Worm (Caenorhabditis elegans) whole organism, early embryonic: ENCODE data around the gene W03G11.2.

Experiments
- F13C5.2 ChIP-seq: sonication (generic microtip); optimal IDR thresholded peaks from 2 replicates; lab custom pipeline; 2017; ENCODE audit warnings: mild to moderate bottlenecking, missing genetic modification characterization, inconsistent platforms, missing compliant biosample characterization
- aly-1 ChIP-seq: sonication (generic microtip); optimal IDR thresholded peaks from 2 replicates; lab custom pipeline; 2016; ENCODE audit warnings: missing genetic modification characterization, missing compliant biosample characterization
- ama-1 ChIP-seq: fragments of 150-350 bp; optimal IDR thresholded peaks from 2 replicates; lab custom pipeline; 2014
- ceh-13 ChIP-seq: fragments of 200-800 bp; sonication (Bioruptor generic); optimal IDR thresholded peaks from 2 replicates; lab custom pipeline; 2018; ENCODE audit warnings: mild to moderate bottlenecking, missing genetic modification characterization, missing compliant biosample characterization
- ceh-36 ChIP-seq: sonication (generic microtip); optimal IDR thresholded peaks from 2 replicates; lab custom pipeline; 2016; ENCODE audit warnings: missing genetic modification characterization, inconsistent platforms, missing compliant biosample characterization
- ets-7 ChIP-seq: sonication (generic microtip); optimal IDR thresholded peaks from 2 replicates; lab custom pipeline; 2016; ENCODE audit warnings: missing genotype, missing genetic modification characterization, missing compliant biosample characterization
- hmbx-1 ChIP-seq: sonication (generic microtip); optimal IDR thresholded peaks from 2 replicates; lab custom pipeline; 2016; ENCODE audit warnings: mild to moderate bottlenecking, missing genetic modification characterization, missing compliant biosample characterization
- hmg-4 ChIP-seq: fragments of 200-800 bp; sonication (Bioruptor generic); optimal IDR thresholded peaks from 2 replicates; lab custom pipeline; 2018; ENCODE audit warnings: mild to moderate bottlenecking, missing genetic modification characterization, missing compliant biosample characterization
- scrt-1 ChIP-seq: fragments of 200-800 bp; sonication (Bioruptor generic); IDR thresholded peaks from 2 replicates; pipeline ENCODE4 v1.3.6; 2022; ENCODE audit warnings: missing genetic modification characterization, missing compliant biosample characterization
- sea-1 ChIP-seq: fragments of 200-800 bp; sonication (Bioruptor generic); conservative IDR thresholded peaks from 2 replicates; pipeline ENCODE4 v1.3.6; 2022; ENCODE audit warnings: missing genetic modification characterization, missing compliant biosample characterization
- tbx-11 ChIP-seq: fragments of 200-800 bp; sonication (Bioruptor generic); IDR thresholded peaks from 2 replicates; pipeline ENCODE4 v1.3.6; 2022; ENCODE audit warnings: missing genetic modification characterization, missing compliant biosample characterization
- tbx-37 ChIP-seq: fragments of 200-800 bp; sonication (Bioruptor generic); conservative IDR thresholded peaks from 2 replicates; pipeline ENCODE4 v1.3.6; 2022; ENCODE audit warnings: missing genetic modification reagents, missing genetic modification characterization, missing compliant biosample characterization
- tra-4 ChIP-seq: sonication (generic microtip); optimal IDR thresholded peaks from 2 replicates; lab custom pipeline; 2017; ENCODE audit warnings: missing genetic modification characterization, missing compliant biosample characterization

The W03G11.2 gene

ce11 chrX:12064908-12065307 is 43.5 kb downstream of the W03G11.2 start, which contains the start of gene lgc-23:
Gene lgc-23, plus strand, starts transcription at chrX:12065208.
- TF ChIP-seq scrt-1 (GFP tag; lab: Robert Waterston, UW) = no peak
- no peak for TF ChIP-seq sea-1
- TF ChIP-seq tbx-37 (GFP tag; lab: Robert Waterston, UW) = no peak
- TF ChIP-seq hmg-4 (GFP tag; lab: Kevin White, UChicago) = no peak
- no peak for TF ChIP-seq ets-7 (tag; lab: Kevin White, UChicago)
- no peak for TF ChIP-seq ama-1 (lab: Kevin White, UChicago)
- TF ChIP-seq hmbx-1 (tag; lab: Kevin White, UChicago) = no peak
- TF ChIP-seq F13C5.2 = no peak
- TF ChIP-seq tbx-11 (GFP tag; lab: Robert Waterston, UW) = no peak
- no peak for TF ChIP-seq ceh-13 (GFP tag; lab: Kevin White, UChicago)

- TF ChIP-seq ceh-36 (tag; lab: Kevin White, UChicago) (no peak), sea-1 (no peak), tra-4 (no peak), hmg-4 (GFP tag; lab: Kevin White, UChicago) (no peak), aly-1 (tag; lab: Kevin White, UChicago) (no peak), ceh-13 (GFP tag; lab: Kevin White, UChicago) (no peak)
These were observed 51.4 kb downstream of the W03G11.2 start, which contains the start of gene B0198.3 for ce11 chrX:12056973-12057372. Gene B0198.3, minus strand, starts transcription at chrX:12057073.
